Worm (Caenorhabditis elegans) whole organism, L1 larva: ENCODE results near the gene gegf-1.

Experiments used
- C04F5.9 ChIP-seq: sonication (generic microtip); optimal IDR thresholded peaks from 2 replicates; lab custom pipeline; 2016; ENCODE audit warnings: missing genetic modification characterization, missing compliant biosample characterization
- Y116A8C.19 ChIP-seq: sonication (generic microtip); optimal IDR thresholded peaks from 2 replicates; lab custom pipeline; 2016; ENCODE audit warnings: missing compliant biosample characterization, missing genetic modification characterization, borderline replicate concordance
- alr-1 ChIP-seq: fragments of 200-800 bp; sonication (Bioruptor generic); optimal IDR thresholded peaks from 2 replicates; lab custom pipeline; 2018; ENCODE audit warnings: borderline replicate concordance, mild to moderate bottlenecking, missing genetic modification characterization, missing compliant biosample characterization
- ama-1 ChIP-seq: fragments of 150-350 bp; optimal IDR thresholded peaks from 2 replicates; lab custom pipeline; 2014
- ceh-8 ChIP-seq: fragments of 200-800 bp; sonication (Bioruptor generic); optimal IDR thresholded peaks from 2 replicates; lab custom pipeline; 2018; ENCODE audit warnings: mild to moderate bottlenecking, missing genetic modification characterization, moderate library complexity, missing compliant biosample characterization
- ceh-82 ChIP-seq, 3 experiments: fragments of 150-350 bp in 1 of 3; sonication (generic microtip) in 2 of 3; optimal IDR thresholded peaks; 2 replicates each; lab custom pipeline; 2014 to 2017; ENCODE audit warnings: missing biosample characterization in 3 of 3, missing genetic modification characterization in 3 of 3
- ceh-88 ChIP-seq: fragments of 200-800 bp; sonication (Bioruptor generic); IDR thresholded peaks from 2 replicates; pipeline ENCODE4 v1.3.6; 2022; ENCODE audit warnings: missing genetic modification characterization, missing compliant biosample characterization
- dpl-1 ChIP-seq, 3 experiments: fragments of 150-350 bp in 2 of 3; sonication (generic microtip) in 1 of 3; optimal IDR thresholded peaks; 2 replicates each; lab custom pipeline; 2014 to 2017; ENCODE audit warnings: missing biosample characterization in 3 of 3, missing genetic modification characterization in 3 of 3, missing genetic modification reagents in 3 of 3
- dsc-1 ChIP-seq: sonication (generic microtip); optimal IDR thresholded peaks from 2 replicates; lab custom pipeline; 2016; ENCODE audit warnings: mild to moderate bottlenecking, missing genetic modification characterization, missing compliant biosample characterization
- efl-3 ChIP-seq: fragments of 200-800 bp; sonication (Bioruptor generic); optimal IDR thresholded peaks from 2 replicates; lab custom pipeline; 2018; ENCODE audit warnings: mild to moderate bottlenecking, missing genetic modification characterization, missing compliant biosample characterization
- egl-13 ChIP-seq: sonication (generic microtip); optimal IDR thresholded peaks from 2 replicates; lab custom pipeline; 2016; ENCODE audit warnings: missing genotype, missing genetic modification reagents, missing genetic modification characterization, missing compliant biosample characterization
- fkh-8 ChIP-seq: sonication (generic microtip); optimal IDR thresholded peaks from 2 replicates; lab custom pipeline; 2016; ENCODE audit warnings: mild to moderate bottlenecking, missing genetic modification characterization, missing compliant biosample characterization
- lin-14 ChIP-seq: fragments of 200-800 bp; sonication (Bioruptor generic); optimal IDR thresholded peaks from 2 replicates; lab custom pipeline; 2018; ENCODE audit warnings: mild to moderate bottlenecking, missing genetic modification characterization, moderate library complexity, missing compliant biosample characterization
- lin-15B ChIP-seq: fragments of 150-350 bp; sonication (generic microtip); optimal IDR thresholded peaks from 3 replicates; lab custom pipeline; 2014; ENCODE audit warnings: missing biosample characterization, missing genetic modification characterization
- lin-35 ChIP-seq, 2 experiments: fragments of 150-350 bp; optimal IDR thresholded peaks; 2 replicates each; lab custom pipeline; 2014; ENCODE audit warnings: missing biosample characterization in 2 of 2, missing genetic modification characterization in 2 of 2, missing genetic modification reagents in 2 of 2
- lir-3 ChIP-seq: sonication (generic microtip); optimal IDR thresholded peaks from 2 replicates; lab custom pipeline; 2016; ENCODE audit warnings: mild to moderate bottlenecking, missing genetic modification characterization, moderate library complexity, missing compliant biosample characterization; ENCODE audit not compliant: poor library complexity
- lsy-2 ChIP-seq, 2 experiments: fragments of 150-350 bp; optimal IDR thresholded peaks; 2 replicates each; lab custom pipeline; 2014; ENCODE audit warnings: missing biosample characterization in 2 of 2, missing genetic modification characterization in 2 of 2
- mep-1 ChIP-seq: fragments of 150-350 bp; optimal IDR thresholded peaks from 2 replicates; lab custom pipeline; 2014; ENCODE audit warnings: missing biosample characterization, missing genetic modification characterization
- nhr-237 ChIP-seq: fragments of 150-350 bp; optimal IDR thresholded peaks from 2 replicates; lab custom pipeline; 2014; ENCODE audit warnings: missing biosample characterization, missing genetic modification characterization
- nhr-47 ChIP-seq: sonication (generic microtip); optimal IDR thresholded peaks from 2 replicates; lab custom pipeline; 2016; ENCODE audit warnings: mild to moderate bottlenecking, missing genetic modification characterization, moderate library complexity, missing compliant biosample characterization
- nhr-71 ChIP-seq: sonication (generic microtip); optimal IDR thresholded peaks from 2 replicates; lab custom pipeline; 2016; ENCODE audit warnings: mild to moderate bottlenecking, missing genetic modification characterization, moderate library complexity, missing compliant biosample characterization
- nhr-84 ChIP-seq: sonication (generic microtip); optimal IDR thresholded peaks from 2 replicates; lab custom pipeline; 2017; ENCODE audit warnings: missing biosample characterization, missing genetic modification characterization
- nhr-85 ChIP-seq: sonication (generic microtip); peaks from one replicate; lab custom pipeline; 2016; ENCODE audit warnings: missing genetic modification characterization, inconsistent platforms, missing compliant biosample characterization
- sox-4 ChIP-seq: sonication (generic microtip); optimal IDR thresholded peaks from 2 replicates; lab custom pipeline; 2016; ENCODE audit warnings: missing genetic modification characterization, missing compliant biosample characterization
- swsn-7 ChIP-seq: sonication (generic microtip); optimal IDR thresholded peaks from 2 replicates; lab custom pipeline; 2016; ENCODE audit warnings: missing genetic modification characterization, missing compliant biosample characterization
- tbx-2 ChIP-seq: sonication (generic microtip); optimal IDR thresholded peaks from 2 replicates; lab custom pipeline; 2016; ENCODE audit warnings: missing genetic modification characterization, missing compliant biosample characterization
- unc-86 ChIP-seq: sonication (generic microtip); optimal IDR thresholded peaks from 2 replicates; lab custom pipeline; 2016; ENCODE audit warnings: missing genetic modification characterization, missing compliant biosample characterization
- unc-98 ChIP-seq: fragments of 200-800 bp; sonication (Bioruptor generic); IDR thresholded peaks from 2 replicates; pipeline ENCODE4 v1.3.6; 2022; ENCODE audit warnings: missing genetic modification characterization, missing compliant biosample characterization
- xbp-1 ChIP-seq: sonication (generic microtip); optimal IDR thresholded peaks from 2 replicates; lab custom pipeline; 2016; ENCODE audit warnings: missing genetic modification characterization, missing compliant biosample characterization
- zip-4 ChIP-seq: fragments of 200-800 bp; sonication (Bioruptor generic); optimal IDR thresholded peaks from 2 replicates; lab custom pipeline; 2018; ENCODE audit warnings: mild to moderate bottlenecking, missing genetic modification characterization, moderate library complexity, missing compliant biosample characterization

gegf-1 gene

ce11 chrIV:139652-140051 lies 18.1 kb downstream of the gegf-1 start:
- TF ChIP-seq nhr-237 (tag; lab: Kevin White, UChicago) (no peak), ceh-8 (GFP tag; lab: Kevin White, UChicago) (peak; percentile 29)

- TF ChIP-seq nhr-47 (tag; lab: Kevin White, UChicago): peak; percentile 33
- TF ChIP-seq unc-98 (GFP tag; lab: Robert Waterston, UW): no peak
- TF ChIP-seq mep-1 (tag; lab: Kevin White, UChicago): no peak
- TF ChIP-seq dsc-1 (tag; lab: Kevin White, UChicago): peak; percentile 83
- peak; percentile 53 for TF ChIP-seq egl-13 (tag; lab: Kevin White, UChicago)
- peak; percentile 55 for TF ChIP-seq fkh-8 (tag; lab: Kevin White, UChicago)
- TF ChIP-seq, all 84 proteins: peak for 4
These were observed 23.7 kb downstream of the gegf-1 start for ce11 chrIV:133968-134367.

- TF ChIP-seq unc-86 (tag; lab: Kevin White, UChicago) (peak; percentile 61), sox-4 (tag; lab: Kevin White, UChicago) (peak; percentile 37), nhr-84 (tag; lab: Kevin White, UChicago) (no peak), Y116A8C.19 (tag; lab: Kevin White, UChicago) (no peak), lin-35 (GFP tag; optimal IDR thresholded peaks at IDR 0.05; lab: Kevin White, UChicago) (peak in 1 of 2 experiments; percentile 4), swsn-7 (peak; percentile 33), dpl-1 (GFP tag; optimal IDR thresholded peaks at IDR 0.05; lab: Kevin White, UChicago) (peak in 1 of 3 experiments; percentile 12), ama-1 (no peak), xbp-1 (tag; lab: Kevin White, UChicago) (peak; percentile 49), tbx-2 (tag; lab: Kevin White, UChicago) (peak; percentile 18), nhr-71 (tag; lab: Kevin White, UChicago) (peak; percentile 32), dsc-1 (tag; lab: Kevin White, UChicago) (peak; percentile 39), C04F5.9 (tag; lab: Kevin White, UChicago) (no peak), lsy-2 (tag; optimal IDR thresholded peaks at IDR 0.05; lab: Kevin White, UChicago) (peak in 1 of 2 experiments; percentile 40), alr-1 (tag; lab: Kevin White, UChicago) (no peak), egl-13 (tag; lab: Kevin White, UChicago) (peak; percentile 67), fkh-8 (tag; lab: Kevin White, UChicago) (peak; percentile 73), ceh-82 (tag; optimal IDR thresholded peaks at IDR 0.05; lab: Kevin White, UChicago) (peak in 1 of 3 experiments; percentile 25), lin-14 (peak; percentile 73), lir-3 (no peak), nhr-47 (tag; lab: Kevin White, UChicago) (peak; percentile 42)
These were observed 25.6 kb downstream of the gegf-1 start, which contains the start of gene daf-1 for ce11 chrIV:132095-132494. Gene daf-1, plus strand, starts transcription at chrIV:132416.

DNA sequence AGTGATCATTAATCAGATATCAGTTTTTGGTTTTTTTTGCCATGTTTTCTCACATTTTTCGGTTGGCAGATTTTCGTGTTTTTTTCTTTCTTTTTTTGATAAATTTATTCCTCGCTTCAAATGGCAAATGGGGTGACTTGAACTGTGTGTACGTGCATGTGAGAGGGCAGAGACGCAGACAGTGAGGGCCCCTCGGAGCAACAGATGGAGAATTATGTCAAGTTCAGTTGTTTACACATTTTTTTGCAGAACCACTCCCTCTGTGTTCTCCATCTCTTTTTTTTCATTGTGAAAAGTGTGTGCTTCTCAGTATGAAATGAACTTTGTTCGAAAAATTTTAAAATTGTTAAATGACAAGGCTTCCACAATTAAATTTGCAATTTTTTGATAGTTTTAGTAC lies 27.6 kb downstream of the gegf-1 start:
- no peak for TF ChIP-seq efl-3 (GFP tag; lab: Kevin White, UChicago)
- peak in 1 of 2 experiments; percentile 11 for TF ChIP-seq lsy-2 (tag; optimal IDR thresholded peaks at IDR 0.05; lab: Kevin White, UChicago)
- no peak for TF ChIP-seq lin-15B (tag; lab: Kevin White, UChicago)
- no peak for TF ChIP-seq zip-4 (GFP tag; lab: Kevin White, UChicago)
- peak; percentile 5 for TF ChIP-seq lin-14

DNA sequence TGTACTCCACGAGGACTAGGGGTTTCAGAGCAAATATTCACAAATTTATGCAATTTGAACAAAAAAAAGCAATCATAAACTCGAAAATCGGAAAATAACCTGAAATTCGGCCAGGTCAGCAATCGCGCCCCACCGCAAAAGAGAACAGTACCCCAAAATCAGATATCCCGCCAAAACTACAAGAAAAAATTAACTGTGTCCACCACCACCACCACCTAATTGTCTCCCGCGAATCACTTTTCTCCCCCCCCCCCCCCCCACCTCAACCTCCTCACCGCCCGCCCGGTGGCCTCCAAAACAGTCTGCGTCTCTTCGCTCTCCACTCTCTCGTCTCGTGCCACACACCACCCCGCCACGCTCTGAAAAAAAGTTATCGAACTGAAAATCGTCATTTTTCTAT lies 29.2 kb downstream of the gegf-1 start:
- TF ChIP-seq lin-14: peak; percentile 58
- peak; percentile 27 for TF ChIP-seq nhr-85
- TF ChIP-seq ceh-88 (GFP tag; lab: Robert Waterston, UW): no peak
